Fruit fly (Drosophila melanogaster) whole organism: ENCODE measurements around the gene Ctl2.

Experiments used
- CG8478 ChIP-seq: fragments of >200 bp; optimal IDR thresholded peaks from 2 replicates; lab custom pipeline; 2018; ENCODE audit warnings: inconsistent platforms
- Dll ChIP-seq: fragments of >200 bp; optimal IDR thresholded peaks from 2 replicates; lab custom pipeline; 2017
- EcR ChIP-seq, 2 experiments: fragments of >200 bp; optimal IDR thresholded peaks; 2 replicates each; lab custom pipeline; 2017; ENCODE audit warnings: missing biosample characterization in 2 of 2, missing genetic modification characterization in 2 of 2, missing genetic modification reagents in 2 of 2
- pan ChIP-seq: fragments of >200 bp; optimal IDR thresholded peaks from 2 replicates; lab custom pipeline; 2017
- psq ChIP-seq: fragments of >200 bp; optimal IDR thresholded peaks from 2 replicates; lab custom pipeline; 2017
- usp ChIP-seq: fragments of >200 bp; optimal IDR thresholded peaks from 2 replicates; lab custom pipeline; 2017; ENCODE audit warnings: missing biosample characterization, missing genetic modification characterization, mixed read lengths

DNA sequence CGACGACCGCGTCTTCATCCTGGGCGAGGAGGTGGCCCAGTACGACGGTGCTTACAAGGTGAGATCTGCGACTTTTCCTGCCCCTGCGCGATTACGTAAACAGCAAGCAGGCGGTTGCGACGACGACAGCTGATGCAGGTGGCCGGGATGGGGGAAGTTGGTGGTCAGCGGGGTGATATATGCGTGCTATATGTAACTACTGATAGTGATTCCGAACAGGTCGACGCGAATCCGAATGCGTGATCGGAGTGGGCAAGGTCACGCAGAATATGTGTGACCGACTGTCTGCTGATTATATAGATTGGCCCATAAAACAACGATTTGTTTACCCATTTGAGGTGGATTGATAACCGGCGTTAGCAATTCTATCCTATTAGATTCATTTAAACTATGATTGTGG is 9.8 kb upstream of the Ctl2 start:
- TF ChIP-seq pan (lab: Kevin White, UChicago) (no peak), psq (no peak), EcR (GFP tag; optimal IDR thresholded peaks at IDR 0.05; lab: Kevin White, UChicago) (no peak), usp (GFP tag; lab: Kevin White, UChicago) (no peak), CG8478 (lab: Kevin White, UChicago) (no peak), Dll (lab: Kevin White, UChicago) (no peak)
